Fruit fly (Drosophila melanogaster) whole organism, adult: ENCODE results near the gene Uch-L5.

Experiments used
- CG11617 ChIP-seq: fragments of 200-800 bp; sonication (Bioruptor generic); optimal IDR thresholded peaks from 2 replicates; lab custom pipeline; 2017; ENCODE audit warnings: mild to moderate bottlenecking, missing biosample characterization, missing genetic modification reagents, missing genetic modification characterization
- CG12768 ChIP-seq: fragments of 200-800 bp; sonication (Bioruptor generic); optimal IDR thresholded peaks from 2 replicates; lab custom pipeline; 2017; ENCODE audit warnings: missing biosample characterization, missing genetic modification characterization, mild to moderate bottlenecking, moderate library complexity, missing genetic modification reagents
- CG14711 ChIP-seq: fragments of 200-800 bp; sonication (Bioruptor generic); optimal IDR thresholded peaks from 2 replicates; lab custom pipeline; 2018; ENCODE audit warnings: missing biosample characterization, mild to moderate bottlenecking, missing genetic modification characterization, moderate library complexity
- CG1620 ChIP-seq: fragments of 200-800 bp; sonication (Bioruptor generic); optimal IDR thresholded peaks from 2 replicates; lab custom pipeline; 2016; ENCODE audit warnings: missing biosample characterization, missing genetic modification characterization
- CG33017 ChIP-seq: fragments of 200-800 bp; sonication (Bioruptor generic); optimal IDR thresholded peaks from 2 replicates; lab custom pipeline; 2018; ENCODE audit warnings: missing biosample characterization, mild to moderate bottlenecking, missing genetic modification characterization, moderate library complexity
- CG5204 ChIP-seq: fragments of 200-800 bp; sonication (Bioruptor generic); optimal IDR thresholded peaks from 2 replicates; lab custom pipeline; 2016; ENCODE audit warnings: missing biosample characterization, missing genetic modification characterization
- CG7045 ChIP-seq: fragments of 200-800 bp; sonication (Bioruptor generic); optimal IDR thresholded peaks from 2 replicates; lab custom pipeline; 2017; ENCODE audit warnings: missing biosample characterization, mild to moderate bottlenecking, missing genetic modification characterization
- CG7101 ChIP-seq: fragments of 200-800 bp; sonication (Bioruptor generic); optimal IDR thresholded peaks from 2 replicates; lab custom pipeline; 2018; ENCODE audit warnings: missing biosample characterization, mild to moderate bottlenecking, missing genetic modification characterization, moderate library complexity
- Clk ChIP-seq: fragments of 200-800 bp; sonication (Bioruptor generic); optimal IDR thresholded peaks from 2 replicates; lab custom pipeline; 2017; ENCODE audit warnings: missing biosample characterization, missing genetic modification characterization
- Crg-1 ChIP-seq: fragments of 200-800 bp; sonication (Bioruptor generic); optimal IDR thresholded peaks from 2 replicates; lab custom pipeline; 2016; ENCODE audit warnings: missing biosample characterization, missing genetic modification characterization
- Hr96 ChIP-seq: fragments of 200-800 bp; sonication (Bioruptor generic); optimal IDR thresholded peaks from 2 replicates; lab custom pipeline; 2016; ENCODE audit warnings: missing biosample characterization, missing genetic modification characterization
- Mnt ChIP-seq: fragments of 200-800 bp; sonication (Bioruptor generic); optimal IDR thresholded peaks from 2 replicates; lab custom pipeline; 2016; ENCODE audit warnings: missing biosample characterization, mild to moderate bottlenecking, missing genetic modification characterization
- bab1 ChIP-seq: fragments of 200-800 bp; sonication (Bioruptor generic); optimal IDR thresholded peaks from 3 replicates; lab custom pipeline; 2019; ENCODE audit warnings: missing biosample characterization, mild to moderate bottlenecking, missing genetic modification characterization, moderate library complexity
- cic ChIP-seq: fragments of 200-800 bp; sonication (Bioruptor generic); optimal IDR thresholded peaks from 2 replicates; lab custom pipeline; 2017; ENCODE audit warnings: missing biosample characterization, mild to moderate bottlenecking, missing genetic modification characterization, moderate library complexity
- cnc ChIP-seq, 2 experiments: fragments of >200 bp; optimal IDR thresholded peaks; 2 replicates each; lab custom pipeline; 2017
- kay ChIP-seq: fragments of 200-800 bp; sonication (Bioruptor generic); peaks from one replicate; lab custom pipeline; 2016; ENCODE audit warnings: missing biosample characterization, missing genetic modification characterization, borderline replicate concordance
- ovo ChIP-seq: fragments of 200-800 bp; sonication (Bioruptor generic); optimal IDR thresholded peaks from 2 replicates; lab custom pipeline; 2016; ENCODE audit warnings: missing biosample characterization, missing genetic modification characterization
- pad ChIP-seq: fragments of 200-800 bp; sonication (Bioruptor generic); optimal IDR thresholded peaks from 3 replicates; lab custom pipeline; 2017; ENCODE audit warnings: missing biosample characterization, missing genetic modification characterization, mild to moderate bottlenecking, moderate library complexity, missing genetic modification reagents
- tj ChIP-seq: fragments of 200-800 bp; sonication (Bioruptor generic); optimal IDR thresholded peaks from 3 replicates; lab custom pipeline; 2017; ENCODE audit warnings: missing biosample characterization, mild to moderate bottlenecking, missing genetic modification characterization, moderate library complexity
- toe ChIP-seq: fragments of 200-800 bp; sonication (Bioruptor generic); optimal IDR thresholded peaks from 2 replicates; lab custom pipeline; 2016; ENCODE audit warnings: missing biosample characterization, missing genetic modification characterization

Uch-L5 gene

DNA sequence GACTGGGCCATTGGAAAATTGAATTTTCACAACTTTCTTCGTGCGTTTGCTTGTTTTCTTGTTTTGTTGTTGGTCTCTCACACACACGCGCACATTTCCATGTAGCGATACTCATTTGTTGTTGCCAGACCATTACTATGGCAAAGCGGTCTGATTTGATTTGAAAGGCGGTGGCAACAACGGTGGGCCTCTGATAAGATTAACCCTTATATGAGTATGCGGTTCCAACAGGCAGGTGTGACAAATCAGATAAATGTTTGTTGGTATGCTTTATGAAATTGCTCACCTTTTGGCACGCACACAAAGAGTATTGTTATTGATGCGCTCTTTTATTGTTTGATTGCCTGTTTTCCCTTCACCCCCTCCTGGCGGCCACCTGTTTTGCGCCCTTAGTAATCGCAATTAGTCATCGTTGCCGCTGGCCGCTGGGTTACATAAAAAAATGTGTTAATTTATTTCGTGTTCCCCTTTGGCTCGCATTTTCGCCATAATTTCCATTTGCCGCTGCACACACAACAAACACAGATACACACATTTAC is 29.5 kb downstream of the Uch-L5 start:
- TF ChIP-seq pad (GFP tag; lab: Kevin White, UChicago) (no peak), CG14711 (tag; lab: Kevin White, UChicago) (peak; percentile 84), kay (GFP tag; lab: Kevin White, UChicago) (peak; percentile 99), Hr96 (GFP tag; lab: Kevin White, UChicago) (no peak), cic (peak; percentile 59), tj (peak; percentile 55), Mnt (GFP tag; lab: Kevin White, UChicago) (peak; percentile 12), CG33017 (tag; lab: Kevin White, UChicago) (peak; percentile 55)

DNA sequence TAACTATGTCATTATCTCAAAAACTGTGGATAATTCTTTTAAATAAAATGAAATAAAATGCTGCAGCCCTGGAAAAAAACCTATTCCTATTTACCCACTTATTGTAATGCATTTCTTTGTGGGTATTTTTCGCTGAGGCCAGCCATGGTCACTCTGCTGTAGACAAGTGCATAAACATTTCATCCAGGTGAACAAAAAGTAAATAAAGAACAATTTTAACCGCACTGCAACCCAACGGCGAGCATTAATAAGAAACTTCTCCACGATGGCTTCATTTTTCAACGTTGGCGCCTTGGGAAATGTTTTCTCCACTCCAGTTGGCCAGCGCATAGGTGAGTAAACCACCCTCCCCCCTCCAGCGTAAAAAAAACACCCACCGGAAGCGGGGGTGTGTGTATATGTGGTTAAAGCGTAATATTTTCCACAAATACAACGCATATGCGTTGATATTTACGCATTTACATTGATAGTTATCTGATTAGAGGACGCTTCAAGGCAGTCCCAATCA is 30.0 kb downstream of the Uch-L5 start, which contains the start of gene CG3529:
Gene CG3529, plus strand, starts transcription at position 134 of the 508 bp plus-strand sequence.
- TF ChIP-seq cnc (optimal IDR thresholded peaks at IDR 0.05; lab: Kevin White, UChicago), result no peak
- peak; percentile 35 for TF ChIP-seq pad (GFP tag; lab: Kevin White, UChicago)
- TF ChIP-seq CG11617 (GFP tag; lab: Kevin White, UChicago), result peak; percentile 42
- no peak for TF ChIP-seq Clk (GFP tag; lab: Kevin White, UChicago)
- TF ChIP-seq CG14711 (tag; lab: Kevin White, UChicago), result peak; percentile 45
- TF ChIP-seq CG5204, result no peak
- peak; percentile 43 for TF ChIP-seq Hr96 (GFP tag; lab: Kevin White, UChicago)
- peak; percentile 31 for TF ChIP-seq ovo (GFP tag; lab: Kevin White, UChicago)
- peak; percentile 29 for TF ChIP-seq CG33017 (tag; lab: Kevin White, UChicago)
- peak; percentile 37 for TF ChIP-seq CG12768 (GFP tag; lab: Kevin White, UChicago)
- TF ChIP-seq CG1620 (GFP tag; lab: Kevin White, UChicago), result no peak
- TF ChIP-seq kay (GFP tag; lab: Kevin White, UChicago), result no peak
- peak; percentile 57 for TF ChIP-seq toe (GFP tag; lab: Kevin White, UChicago)
- TF ChIP-seq CG7045, result no peak
- peak; percentile 51 for TF ChIP-seq Mnt (GFP tag; lab: Kevin White, UChicago)
- TF ChIP-seq tj, result no peak
- peak; percentile 30 for TF ChIP-seq CG7101 (tag; lab: Kevin White, UChicago)
- peak; percentile 34 for TF ChIP-seq Crg-1 (GFP tag; lab: Kevin White, UChicago)
- peak; percentile 36 for TF ChIP-seq cic
- TF ChIP-seq bab1, result peak; percentile 42

DNA sequence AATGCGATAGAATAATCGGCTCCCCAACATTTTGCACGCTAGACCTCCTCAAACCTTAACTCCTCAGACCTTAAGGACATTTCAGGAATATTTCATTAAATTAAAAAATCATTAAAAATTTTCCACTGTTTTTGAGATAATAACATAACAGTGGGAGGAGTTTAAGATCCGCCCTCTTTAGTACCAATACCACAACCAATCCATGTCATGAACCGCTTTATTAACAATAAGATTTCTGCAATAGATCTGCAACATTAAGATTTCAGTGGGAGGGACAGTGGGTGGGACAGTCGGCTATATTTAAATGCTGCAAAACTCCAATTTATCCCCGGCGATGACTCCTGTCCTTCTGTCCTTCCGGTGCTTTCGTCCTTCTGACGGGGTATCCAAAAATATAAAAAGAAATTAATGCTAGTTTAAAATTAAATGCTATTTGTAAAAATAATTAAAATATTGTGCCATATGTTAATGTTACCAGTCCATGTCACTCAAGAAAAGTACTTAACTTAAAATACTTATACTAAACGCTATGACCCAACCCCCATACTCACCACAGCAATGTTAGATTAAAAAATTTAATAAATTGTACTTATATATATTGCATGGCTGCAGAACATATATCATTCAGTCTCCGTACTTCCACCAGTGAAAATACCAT is 34.0 kb downstream of the Uch-L5 start, which contains the start of gene Srg3:
Gene Srg3, plus strand, starts transcription at position 608 of the 658 bp plus-strand sequence.
- TF ChIP-seq CG14711 (tag; lab: Kevin White, UChicago) (no peak), CG12768 (GFP tag; lab: Kevin White, UChicago) (peak; percentile 27), Hr96 (GFP tag; lab: Kevin White, UChicago) (no peak), tj (no peak)

DNA sequence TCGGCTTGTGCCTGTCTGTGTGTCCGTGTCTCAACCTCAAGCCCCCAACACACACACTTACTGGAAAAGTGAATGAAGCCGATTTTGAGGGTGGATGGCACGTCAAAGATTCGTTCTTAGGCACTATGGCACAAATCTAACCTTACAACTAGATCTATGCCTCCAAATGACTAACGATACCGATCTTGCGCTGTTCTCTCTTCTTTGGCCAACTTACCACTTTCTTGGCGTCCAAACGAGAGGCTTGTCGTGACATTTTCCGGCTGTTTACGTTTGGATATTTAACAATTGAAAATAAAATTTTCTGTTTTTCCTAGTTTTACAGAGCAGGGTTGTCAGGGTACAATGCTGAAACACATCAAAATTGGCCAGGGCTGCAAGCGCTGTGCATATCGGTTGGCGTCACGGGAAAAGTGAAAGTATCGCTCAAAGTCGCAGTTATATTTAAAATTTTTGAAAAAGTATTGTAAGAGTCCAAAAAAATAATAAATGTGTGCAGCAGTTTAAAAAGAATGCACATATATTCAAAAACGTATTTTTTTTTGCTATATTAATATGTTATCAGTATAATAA is 34.8 kb downstream of the Uch-L5 start, which contains the start of the genes Bet3 and Nf-YA:
Gene Bet3, minus strand, starts transcription at position 361 of the 573 bp plus-strand sequence.
Gene Nf-YA, minus strand, starts transcription at position 361 of the 573 bp plus-strand sequence.
- peak; percentile 10 for TF ChIP-seq CG12768 (GFP tag; lab: Kevin White, UChicago)
- TF ChIP-seq CG33017 (tag; lab: Kevin White, UChicago), result no peak
- no peak for TF ChIP-seq CG5204
- no peak for TF ChIP-seq Clk (GFP tag; lab: Kevin White, UChicago)
- TF ChIP-seq toe (GFP tag; lab: Kevin White, UChicago), result peak; percentile 78
- TF ChIP-seq bab1, result peak; percentile 38
- peak; percentile 58 for TF ChIP-seq cic
- peak; percentile 35 for TF ChIP-seq pad (GFP tag; lab: Kevin White, UChicago)
- TF ChIP-seq Crg-1 (GFP tag; lab: Kevin White, UChicago), result peak; percentile 68
- peak; percentile 60 for TF ChIP-seq Hr96 (GFP tag; lab: Kevin White, UChicago)
- no peak for TF ChIP-seq cnc (optimal IDR thresholded peaks at IDR 0.05; lab: Kevin White, UChicago)
- peak; percentile 50 for TF ChIP-seq CG7045
- peak; percentile 97 for TF ChIP-seq CG14711 (tag; lab: Kevin White, UChicago)
- TF ChIP-seq tj, result no peak
- TF ChIP-seq ovo (GFP tag; lab: Kevin White, UChicago), result peak; percentile 50
- TF ChIP-seq kay (GFP tag; lab: Kevin White, UChicago), result no peak
- TF ChIP-seq CG11617 (GFP tag; lab: Kevin White, UChicago), result peak; percentile 36
- TF ChIP-seq CG7101 (tag; lab: Kevin White, UChicago), result peak; percentile 4
- TF ChIP-seq Mnt (GFP tag; lab: Kevin White, UChicago), result peak; percentile 56
- peak; percentile 72 for TF ChIP-seq CG1620 (GFP tag; lab: Kevin White, UChicago)

DNA sequence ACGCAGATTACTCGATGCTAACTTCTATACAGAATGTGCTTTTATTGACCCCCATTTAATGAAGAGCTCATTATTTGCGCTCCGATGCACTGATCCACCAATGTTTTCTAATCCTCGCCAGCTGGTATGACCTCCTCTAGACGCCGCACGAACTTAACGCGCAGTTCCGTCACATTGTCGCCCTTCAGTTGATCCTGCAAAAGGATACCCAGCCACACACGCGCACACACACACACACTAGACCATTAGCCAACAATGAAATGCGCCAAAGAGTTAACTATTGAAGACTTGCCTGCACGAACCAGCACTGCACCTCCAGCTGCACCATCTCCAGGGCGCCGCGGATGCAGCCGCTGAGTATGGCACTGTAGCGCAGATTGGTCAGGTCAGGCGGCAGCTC is 37.9 kb downstream of the Uch-L5 start:
- TF ChIP-seq CG5204, result no peak
- TF ChIP-seq CG11617 (GFP tag; lab: Kevin White, UChicago), result no peak
- TF ChIP-seq cic, result no peak
- no peak for TF ChIP-seq cnc (optimal IDR thresholded peaks at IDR 0.05; lab: Kevin White, UChicago)
- no peak for TF ChIP-seq Mnt (GFP tag; lab: Kevin White, UChicago)
- no peak for TF ChIP-seq Crg-1 (GFP tag; lab: Kevin White, UChicago)
